Worm (Caenorhabditis elegans): ENCODE measurements around the gene tmed-10.

Gene tmed-10

ce11 chrV:11336877-11337276 is 10.1 kb upstream of the tmed-10 start:
- no peak for TF ChIP-seq W03F9.2 (tag; optimal IDR thresholded peaks at IDR 0.05)
- TF ChIP-seq him-1 (tag; optimal IDR thresholded peaks at IDR 0.05): no peak
- TF ChIP-seq dao-5 (tag; optimal IDR thresholded peaks at IDR 0.05): no peak

ce11 chrV:11335757-11336418 is 9.1 kb upstream of the tmed-10 start:
- TF ChIP-seq him-1 (tag; optimal IDR thresholded peaks at IDR 0.05): no peak
- TF ChIP-seq W03F9.2 (tag; optimal IDR thresholded peaks at IDR 0.05): no peak
- TF ChIP-seq dao-5 (tag; optimal IDR thresholded peaks at IDR 0.05): no peak

ce11 chrV:11334193-11334592 is 7.4 kb upstream of the tmed-10 start, which contains the start of gene T02E9.6:
Gene T02E9.6 (minus strand): TSS chrV:11334293.
- TF ChIP-seq him-1 (tag; optimal IDR thresholded peaks at IDR 0.05) (no peak), W03F9.2 (tag; optimal IDR thresholded peaks at IDR 0.05) (no peak), dao-5 (tag; optimal IDR thresholded peaks at IDR 0.05) (no peak)

- no peak for TF ChIP-seq him-1 (tag; optimal IDR thresholded peaks at IDR 0.05)
- no peak for TF ChIP-seq W03F9.2 (tag; optimal IDR thresholded peaks at IDR 0.05)
- no peak for TF ChIP-seq dao-5 (tag; optimal IDR thresholded peaks at IDR 0.05)
Observed at ce11 chrV:11329100-11329499, 2.3 kb upstream of the tmed-10 start, which contains the start of gene F47G9.6. Gene F47G9.6 (plus strand): TSS chrV:11329400.

- TF ChIP-seq dao-5 (tag; optimal IDR thresholded peaks at IDR 0.05) (no peak), W03F9.2 (tag; optimal IDR thresholded peaks at IDR 0.05) (no peak), him-1 (tag; optimal IDR thresholded peaks at IDR 0.05) (no peak)
Observed at ce11 chrV:11323720-11324119, 3.0 kb downstream of the tmed-10 start, which contains the start of gene str-141. Gene str-141 (minus strand): TSS chrV:11323820.

- no peak for TF ChIP-seq dao-5 (tag; optimal IDR thresholded peaks at IDR 0.05)
- TF ChIP-seq him-1 (tag; optimal IDR thresholded peaks at IDR 0.05): no peak
- no peak for TF ChIP-seq W03F9.2 (tag; optimal IDR thresholded peaks at IDR 0.05)
Observed at ce11 chrV:11321719-11322118, 5.0 kb downstream of the tmed-10 start, which contains the start of gene F47G9.4. Gene F47G9.4 (minus strand): TSS chrV:11321816.

- TF ChIP-seq dao-5 (tag; optimal IDR thresholded peaks at IDR 0.05) (no peak), him-1 (tag; optimal IDR thresholded peaks at IDR 0.05) (no peak), W03F9.2 (tag; optimal IDR thresholded peaks at IDR 0.05) (no peak)
Observed at ce11 chrV:11320860-11321259, 5.9 kb downstream of the tmed-10 start.

- TF ChIP-seq W03F9.2 (tag; optimal IDR thresholded peaks at IDR 0.05) (no peak), dao-5 (tag; optimal IDR thresholded peaks at IDR 0.05) (no peak), him-1 (tag; optimal IDR thresholded peaks at IDR 0.05) (no peak)
Observed at ce11 chrV:11316801-11317200, 10.0 kb downstream of the tmed-10 start, which contains the start of gene cutl-18. Gene cutl-18 (minus strand): TSS chrV:11316901.

ce11 chrV:11314025-11314880 is 12.5 kb downstream of the tmed-10 start:
- TF ChIP-seq him-1 (tag; optimal IDR thresholded peaks at IDR 0.05) (peak; percentile 37), W03F9.2 (tag; optimal IDR thresholded peaks at IDR 0.05) (peak; percentile 78), dao-5 (tag; optimal IDR thresholded peaks at IDR 0.05) (peak; percentile 96)

ce11 chrV:11312904-11313303 is 13.9 kb downstream of the tmed-10 start:
- no peak for TF ChIP-seq W03F9.2 (tag; optimal IDR thresholded peaks at IDR 0.05)
- no peak for TF ChIP-seq dao-5 (tag; optimal IDR thresholded peaks at IDR 0.05)
- TF ChIP-seq him-1 (tag; optimal IDR thresholded peaks at IDR 0.05): no peak

- TF ChIP-seq him-1 (tag; optimal IDR thresholded peaks at IDR 0.05) (no peak), W03F9.2 (tag; optimal IDR thresholded peaks at IDR 0.05) (no peak), dao-5 (tag; optimal IDR thresholded peaks at IDR 0.05) (no peak)
Observed at ce11 chrV:11311013-11311472, 15.7 kb downstream of the tmed-10 start, which contains the start of gene T03F7.7. Gene T03F7.7 (plus strand): TSS chrV:11311422.

ce11 chrV:11308915-11309314 is 17.8 kb downstream of the tmed-10 start:
- TF ChIP-seq dao-5 (tag; optimal IDR thresholded peaks at IDR 0.05) (no peak), W03F9.2 (tag; optimal IDR thresholded peaks at IDR 0.05) (no peak)

ce11 chrV:11308346-11308745 is 18.4 kb downstream of the tmed-10 start, which contains the start of gene snf-11:
Gene snf-11 (minus strand): TSS chrV:11308446.
- TF ChIP-seq him-1 (tag; optimal IDR thresholded peaks at IDR 0.05) (no peak), dao-5 (tag; optimal IDR thresholded peaks at IDR 0.05) (no peak), W03F9.2 (tag; optimal IDR thresholded peaks at IDR 0.05) (no peak)

ce11 chrV:11307781-11308180 is 19.0 kb downstream of the tmed-10 start:
- no peak for TF ChIP-seq W03F9.2 (tag; optimal IDR thresholded peaks at IDR 0.05)
- TF ChIP-seq dao-5 (tag; optimal IDR thresholded peaks at IDR 0.05): no peak
- TF ChIP-seq him-1 (tag; optimal IDR thresholded peaks at IDR 0.05): no peak
